Fruit fly (Drosophila melanogaster) whole organism, embryonic: ENCODE data around the gene Pcyt1.

Experiments used
- CG11456 ChIP-seq: fragments of 200-800 bp; sonication (Bioruptor generic); IDR thresholded peaks from 3 replicates; pipeline ENCODE4 v1.3.6; 2022; ENCODE audit warnings: missing biosample characterization, missing genetic modification characterization
- CG11696 ChIP-seq: fragments of 200-800 bp; sonication (Bioruptor generic); IDR thresholded peaks from 2 replicates; pipeline ENCODE4 v1.3.6; 2022; ENCODE audit warnings: missing biosample characterization, missing genetic modification characterization
- CG13123 ChIP-seq: fragments of 200-800 bp; sonication (Bioruptor generic); optimal IDR thresholded peaks from 2 replicates; lab custom pipeline; 2016; ENCODE audit warnings: missing biosample characterization, missing genetic modification characterization
- CG13296 ChIP-seq: fragments of 200-800 bp; sonication (Bioruptor generic); optimal IDR thresholded peaks from 3 replicates; lab custom pipeline; 2018; ENCODE audit warnings: missing biosample characterization, mild to moderate bottlenecking, missing genetic modification characterization
- CG15011 ChIP-seq: fragments of 200-800 bp; sonication (Bioruptor generic); optimal IDR thresholded peaks from 3 replicates; lab custom pipeline; 2018; ENCODE audit warnings: missing biosample characterization, mild to moderate bottlenecking, missing genetic modification characterization
- CG15269 ChIP-seq: fragments of 200-800 bp; sonication (Bioruptor generic); optimal IDR thresholded peaks from 2 replicates; lab custom pipeline; 2018; ENCODE audit warnings: missing biosample characterization, mild to moderate bottlenecking, missing genetic modification characterization, moderate library complexity
- CG16813 ChIP-seq: fragments of 200-800 bp; sonication (Bioruptor generic); IDR thresholded peaks from 3 replicates; pipeline ENCODE4 v1.3.6; 2022; ENCODE audit warnings: missing biosample characterization, missing genetic modification characterization; ENCODE audit not compliant: partially characterized antibody
- CG17568 ChIP-seq: fragments of 200-800 bp; sonication (Bioruptor generic); optimal IDR thresholded peaks from 2 replicates; lab custom pipeline; 2018; ENCODE audit warnings: missing biosample characterization, mild to moderate bottlenecking, missing genetic modification characterization, moderate library complexity
- CG17802 ChIP-seq: fragments of 200-800 bp; sonication (Bioruptor generic); optimal IDR thresholded peaks from 2 replicates; lab custom pipeline; 2018; ENCODE audit warnings: missing biosample characterization, mild to moderate bottlenecking, missing genetic modification characterization, moderate library complexity
- CG2116 ChIP-seq: fragments of 200-800 bp; sonication (Bioruptor generic); optimal IDR thresholded peaks from 3 replicates; lab custom pipeline; 2018; ENCODE audit warnings: missing biosample characterization, mild to moderate bottlenecking, missing genetic modification characterization
- CG3065 ChIP-seq: fragments of 200-800 bp; sonication (Bioruptor generic); optimal IDR thresholded peaks from 2 replicates; lab custom pipeline; 2016; ENCODE audit warnings: missing biosample characterization, missing genetic modification characterization
- CG34422 ChIP-seq: fragments of 200-800 bp; sonication (Bioruptor generic); IDR thresholded peaks from 3 replicates; pipeline ENCODE4 v1.3.6; 2022; ENCODE audit warnings: missing biosample characterization, missing genetic modification characterization
- CG4282 ChIP-seq: fragments of 200-800 bp; sonication (Bioruptor generic); optimal IDR thresholded peaks from 2 replicates; lab custom pipeline; 2016; ENCODE audit warnings: missing biosample characterization, missing genetic modification characterization
- CG4404 ChIP-seq: fragments of 200-800 bp; sonication (Bioruptor generic); IDR thresholded peaks from 2 replicates; pipeline ENCODE4 v1.3.6; 2022; ENCODE audit warnings: missing biosample characterization, missing genetic modification characterization
- CG4730 ChIP-seq: fragments of 200-800 bp; sonication (Bioruptor generic); IDR thresholded peaks from 2 replicates; pipeline ENCODE4 v1.3.6; 2022; ENCODE audit warnings: missing biosample characterization, missing genetic modification characterization
- CG5953 ChIP-seq: fragments of 200-800 bp; sonication (Bioruptor generic); IDR thresholded peaks from 2 replicates; pipeline ENCODE4 v1.3.6; 2022; ENCODE audit warnings: missing biosample characterization, missing genetic modification characterization
- CG6175 ChIP-seq: fragments of 200-800 bp; sonication (Bioruptor generic); IDR thresholded peaks from 3 replicates; pipeline ENCODE4 v1.3.6; 2022; ENCODE audit warnings: missing biosample characterization, missing genetic modification characterization
- CG7271 ChIP-seq: fragments of 200-800 bp; sonication (Bioruptor generic); optimal IDR thresholded peaks from 2 replicates; lab custom pipeline; 2018; ENCODE audit warnings: missing biosample characterization, mild to moderate bottlenecking, missing genetic modification characterization, moderate library complexity
- CG7987 ChIP-seq: fragments of 200-800 bp; sonication (Bioruptor generic); optimal IDR thresholded peaks from 2 replicates; lab custom pipeline; 2018; ENCODE audit warnings: missing biosample characterization, mild to moderate bottlenecking, missing genetic modification characterization, moderate library complexity
- CG8765 ChIP-seq: fragments of 200-800 bp; sonication (Bioruptor generic); IDR thresholded peaks from 2 replicates; pipeline ENCODE4 v1.3.6; 2022; ENCODE audit warnings: missing biosample characterization, missing genetic modification characterization
- Gug ChIP-seq: fragments of 200-800 bp; sonication (Bioruptor generic); IDR thresholded peaks from 4 replicates; pipeline ENCODE4 v1.3.6; 2022; ENCODE audit warnings: missing biosample characterization, missing genetic modification characterization
- H15 ChIP-seq: fragments of 200-800 bp; sonication (Bioruptor generic); IDR thresholded peaks from 3 replicates; pipeline ENCODE4 v1.3.6; 2022; ENCODE audit warnings: missing biosample characterization, missing genetic modification characterization
- Hand ChIP-seq: fragments of 200-800 bp; sonication (Bioruptor generic); optimal IDR thresholded peaks from 2 replicates; lab custom pipeline; 2017; ENCODE audit warnings: mild to moderate bottlenecking, missing biosample characterization, missing genetic modification reagents, missing genetic modification characterization
- MBD-R2 ChIP-seq: fragments of 200-800 bp; sonication (Bioruptor generic); IDR thresholded peaks from 2 replicates; pipeline ENCODE4 v1.3.6; 2022; ENCODE audit warnings: missing biosample characterization, missing genetic modification characterization
- Opbp ChIP-seq: fragments of 200-800 bp; sonication (Bioruptor generic); IDR thresholded peaks from 3 replicates; pipeline ENCODE4 v1.3.6; 2022; ENCODE audit warnings: missing biosample characterization, missing genetic modification characterization; ENCODE audit not compliant: partially characterized antibody
- al ChIP-seq: fragments of 200-800 bp; sonication (Bioruptor generic); IDR thresholded peaks from 2 replicates; pipeline ENCODE4 v1.3.6; 2022; ENCODE audit warnings: missing biosample characterization, missing genetic modification characterization
- ato ChIP-seq: fragments of 200-800 bp; sonication (Bioruptor generic); IDR thresholded peaks from 2 replicates; pipeline ENCODE4 v1.3.6; 2022; ENCODE audit warnings: missing biosample characterization, missing genetic modification characterization; ENCODE audit not compliant: partially characterized antibody
- bowl ChIP-seq: fragments of 200-800 bp; sonication (Bioruptor generic); IDR thresholded peaks from 2 replicates; pipeline ENCODE4 v1.3.6; 2022; ENCODE audit warnings: missing biosample characterization, missing genetic modification characterization
- dan ChIP-seq: fragments of 200-800 bp; sonication (Bioruptor generic); IDR thresholded peaks from 2 replicates; pipeline ENCODE4 v1.3.6; 2022; ENCODE audit warnings: missing biosample characterization, missing genetic modification characterization
- danr ChIP-seq: fragments of 200-800 bp; sonication (Bioruptor generic); IDR thresholded peaks from 2 replicates; pipeline ENCODE4 v1.3.6; 2022; ENCODE audit warnings: missing biosample characterization, missing genetic modification characterization
- dpn ChIP-seq, 2 experiments: fragments of 200-800 bp; sonication (Bioruptor generic); optimal IDR thresholded peaks; 3 replicates each; lab custom pipeline; 2016; ENCODE audit warnings: missing biosample characterization in 2 of 2, missing genetic modification characterization in 2 of 2
- eyg ChIP-seq: fragments of 200-800 bp; sonication (Bioruptor generic); optimal IDR thresholded peaks from 3 replicates; lab custom pipeline; 2016; ENCODE audit warnings: missing biosample characterization, missing genetic modification characterization
- fd3F ChIP-seq: fragments of 200-800 bp; sonication (Bioruptor generic); optimal IDR thresholded peaks from 2 replicates; lab custom pipeline; 2018; ENCODE audit warnings: missing biosample characterization, mild to moderate bottlenecking, missing genetic modification characterization, moderate library complexity
- fd96Cb ChIP-seq: fragments of 200-800 bp; sonication (Bioruptor generic); optimal IDR thresholded peaks from 2 replicates; lab custom pipeline; 2018; ENCODE audit warnings: missing biosample characterization, mild to moderate bottlenecking, missing genetic modification characterization, moderate library complexity
- lbe ChIP-seq: fragments of 200-800 bp; sonication (Bioruptor generic); optimal IDR thresholded peaks from 2 replicates; lab custom pipeline; 2016; ENCODE audit warnings: missing biosample characterization, mild to moderate bottlenecking, missing genetic modification characterization
- luna ChIP-seq: fragments of 200-800 bp; sonication (Bioruptor generic); optimal IDR thresholded peaks from 2 replicates; lab custom pipeline; 2016; ENCODE audit warnings: missing biosample characterization, missing genetic modification characterization
- nau ChIP-seq: fragments of 200-800 bp; sonication (Bioruptor generic); optimal IDR thresholded peaks from 3 replicates; lab custom pipeline; 2017; ENCODE audit warnings: missing biosample characterization, mild to moderate bottlenecking, missing genetic modification characterization, missing genetic modification reagents
- onecut ChIP-seq: fragments of 200-800 bp; sonication (Bioruptor generic); IDR thresholded peaks from 2 replicates; pipeline ENCODE4 v1.3.6; 2022; ENCODE audit warnings: missing biosample characterization, missing genetic modification characterization
- p53 ChIP-seq: fragments of 200-800 bp; sonication (Bioruptor generic); optimal IDR thresholded peaks from 2 replicates; lab custom pipeline; 2016; ENCODE audit warnings: missing biosample characterization, missing genetic modification characterization
- pan ChIP-seq, 4 experiments: fragments of >200 bp in 3 of 4; fragments of 200-800 bp in 1 of 4; sonication (Bioruptor generic) in 1 of 4; optimal IDR thresholded peaks in 3 of 4; IDR thresholded peaks in 1 of 4; 2 replicates each; pipeline versions ENCODE4 v1.3.6 to Lab custom; 2017 to 2022; ENCODE audit warnings: missing biosample characterization in 2 of 4, missing genetic modification characterization in 2 of 4, mixed read lengths in 1 of 4
- pb ChIP-seq: fragments of 200-800 bp; sonication (Bioruptor generic); optimal IDR thresholded peaks from 3 replicates; lab custom pipeline; 2016; ENCODE audit warnings: missing biosample characterization, missing genetic modification characterization
- phol ChIP-seq: fragments of 200-800 bp; sonication (Bioruptor generic); optimal IDR thresholded peaks from 3 replicates; lab custom pipeline; 2018; ENCODE audit warnings: missing biosample characterization, mild to moderate bottlenecking, missing genetic modification characterization, moderate library complexity
- pita ChIP-seq: fragments of 200-800 bp; sonication (Bioruptor generic); optimal IDR thresholded peaks from 2 replicates; lab custom pipeline; 2017; ENCODE audit warnings: missing biosample characterization, mild to moderate bottlenecking, missing genetic modification characterization
- repo ChIP-seq: fragments of 200-800 bp; sonication (Bioruptor generic); optimal IDR thresholded peaks from 2 replicates; lab custom pipeline; 2016; ENCODE audit warnings: missing biosample characterization, missing genetic modification characterization
- shn ChIP-seq: fragments of 200-800 bp; sonication (Bioruptor generic); optimal IDR thresholded peaks from 3 replicates; lab custom pipeline; 2016; ENCODE audit warnings: missing biosample characterization, missing genetic modification characterization
- sim ChIP-seq: fragments of 200-800 bp; sonication (Bioruptor generic); IDR thresholded peaks from 2 replicates; pipeline ENCODE4 v1.3.6; 2022; ENCODE audit warnings: missing biosample characterization, missing genetic modification characterization
- sr ChIP-seq: fragments of 200-800 bp; sonication (Bioruptor generic); IDR thresholded peaks from 3 replicates; pipeline ENCODE4 v1.3.6; 2022; ENCODE audit warnings: missing biosample characterization, missing genetic modification characterization
- tx ChIP-seq: fragments of 200-800 bp; sonication (Bioruptor generic); optimal IDR thresholded peaks from 2 replicates; lab custom pipeline; 2016; ENCODE audit warnings: missing biosample characterization, missing genetic modification characterization
- z ChIP-seq: fragments of 200-800 bp; sonication (Bioruptor generic); IDR thresholded peaks from 3 replicates; pipeline ENCODE4 v1.3.6; 2022; ENCODE audit warnings: missing biosample characterization, missing genetic modification characterization

The Pcyt1 gene

DNA sequence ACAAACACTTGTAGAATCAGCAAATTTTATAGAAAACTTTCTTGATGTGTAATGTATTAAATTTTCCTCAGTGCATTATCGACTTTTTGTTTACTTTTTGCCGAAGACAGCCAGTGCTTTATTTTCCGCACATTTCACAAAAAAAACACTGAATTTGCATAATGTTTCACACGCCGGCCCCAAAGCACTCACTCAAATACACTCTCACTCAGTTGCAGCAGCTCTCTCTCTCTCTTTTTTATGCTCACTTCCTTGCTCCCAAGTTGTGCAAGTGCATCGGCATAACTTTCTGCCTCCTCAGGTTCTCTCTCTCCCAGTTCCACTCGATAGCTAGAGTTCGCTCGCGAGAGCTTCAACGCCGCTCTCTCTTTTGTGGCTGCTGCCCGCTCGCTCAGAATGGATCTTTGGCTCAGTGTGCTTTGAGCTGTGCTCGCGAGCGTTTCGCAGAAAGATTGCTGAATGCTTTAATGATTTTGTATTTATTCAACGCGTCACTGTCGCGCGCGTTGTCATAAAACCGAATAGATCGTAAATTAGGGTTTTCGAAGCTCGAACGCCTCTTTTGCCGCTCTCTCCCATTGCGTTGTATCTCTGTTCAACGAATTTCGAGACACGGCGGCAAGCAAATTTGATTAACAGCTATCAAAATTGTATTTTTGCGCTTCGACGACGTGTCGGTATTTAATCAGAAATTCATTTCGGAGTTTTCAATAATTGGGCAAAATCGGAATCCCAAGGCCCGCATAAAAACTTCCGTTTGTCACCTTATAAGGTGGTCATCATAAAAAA lies 40.6 kb downstream of the Pcyt1 start (continued):
- TF ChIP-seq nau (GFP tag; lab: Kevin White, UChicago) (no peak), Gug (GFP tag; lab: Robert Waterston, UW) (no peak), ato (peak; percentile 62; the same call in 1 of the 2 replicates), CG34422 (GFP tag; lab: Robert Waterston, UW) (0 out of 3 replicates have a peak, but pooled peaks have one; percentile 42), al (GFP tag; lab: Robert Waterston, UW) (no peak), p53 (no peak), CG7987 (GFP tag; lab: Kevin White, UChicago) (peak; percentile 56), fd3F (GFP tag; lab: Kevin White, UChicago) (no peak), CG3065 (GFP tag; lab: Kevin White, UChicago) (no peak), sim (GFP tag; lab: Robert Waterston, UW) (no peak), z (peak; percentile 99), CG4282 (no peak), Hand (no peak), CG16813 (GFP tag; lab: Robert Waterston, UW) (no peak), CG13296 (GFP tag; lab: Kevin White, UChicago) (peak; percentile 37), repo (GFP tag; lab: Kevin White, UChicago) (no peak), lbe (GFP tag; lab: Kevin White, UChicago) (peak; percentile 78), CG4404 (GFP tag; lab: Robert Waterston, UW) (no peak), CG11456 (GFP tag; lab: Robert Waterston, UW) (no peak), CG5953 (GFP tag; lab: Robert Waterston, UW) (no peak), fd96Cb (tag; lab: Kevin White, UChicago) (no peak), Opbp (GFP tag; lab: Robert Waterston, UW) (peak; percentile 55; the same call in 1 of the 3 replicates), CG7271 (tag; lab: Kevin White, UChicago) (no peak), bowl (GFP tag; lab: Robert Waterston, UW) (no peak), onecut (GFP tag; lab: Robert Waterston, UW) (peak; percentile 31; the same call in 1 of the 2 replicates), H15 (GFP tag; lab: Robert Waterston, UW) (no peak), CG15011 (no peak), shn (GFP tag; lab: Kevin White, UChicago) (no peak), pb (GFP tag; lab: Kevin White, UChicago) (peak; percentile 27), CG13123 (GFP tag; lab: Kevin White, UChicago) (no peak), pan (optimal IDR thresholded peaks at IDR 0.05; lab: Kevin White, UChicago) (no peak), pan (GFP tag; optimal IDR thresholded peaks at IDR 0.05 in 1 of 2, IDR thresholded peaks at IDR 0.05 in 1 of 2) (no peak), luna (GFP tag; lab: Kevin White, UChicago) (no peak), CG17802 (tag; lab: Kevin White, UChicago) (no peak), CG2116 (GFP tag; lab: Kevin White, UChicago) (no peak), CG17568 (GFP tag; lab: Kevin White, UChicago) (peak; percentile 12), CG15269 (tag; lab: Kevin White, UChicago) (no peak), CG11696 (peak; percentile 47; the same call in 1 of the 2 replicates), dpn (GFP tag; optimal IDR thresholded peaks at IDR 0.05; lab: Kevin White, UChicago) (no peak), pita (GFP tag; lab: Kevin White, UChicago) (no peak), eyg (no peak), tx (GFP tag; lab: Kevin White, UChicago) (no peak), MBD-R2 (GFP tag; lab: Robert Waterston, UW) (no peak), CG8765 (GFP tag; lab: Robert Waterston, UW) (peak; percentile 42; the same call in 1 of the 2 replicates), CG4730 (GFP tag; lab: Robert Waterston, UW) (no peak), danr (GFP tag; lab: Robert Waterston, UW) (no peak), dan (no peak), CG6175 (GFP tag; lab: Robert Waterston, UW) (0 out of 3 replicates have a peak, but pooled peaks have one; percentile 24), sr (GFP tag; lab: Robert Waterston, UW) (no peak), phol (tag; lab: Kevin White, UChicago) (no peak)
